Fruit fly (Drosophila melanogaster): ENCODE data around the gene Prat2.

dm6 chr3L:6913823-6914222 is 853 bp downstream of the Prat2 start:
- TF ChIP-seq Myc (optimal IDR thresholded peaks at IDR 0.05) (no peak), psq (optimal IDR thresholded peaks at IDR 0.05) (no peak)

Data from Kc167 (cell line).